Worm (Caenorhabditis elegans): ENCODE results near the gene B0546.5.

The B0546.5 gene

DNA sequence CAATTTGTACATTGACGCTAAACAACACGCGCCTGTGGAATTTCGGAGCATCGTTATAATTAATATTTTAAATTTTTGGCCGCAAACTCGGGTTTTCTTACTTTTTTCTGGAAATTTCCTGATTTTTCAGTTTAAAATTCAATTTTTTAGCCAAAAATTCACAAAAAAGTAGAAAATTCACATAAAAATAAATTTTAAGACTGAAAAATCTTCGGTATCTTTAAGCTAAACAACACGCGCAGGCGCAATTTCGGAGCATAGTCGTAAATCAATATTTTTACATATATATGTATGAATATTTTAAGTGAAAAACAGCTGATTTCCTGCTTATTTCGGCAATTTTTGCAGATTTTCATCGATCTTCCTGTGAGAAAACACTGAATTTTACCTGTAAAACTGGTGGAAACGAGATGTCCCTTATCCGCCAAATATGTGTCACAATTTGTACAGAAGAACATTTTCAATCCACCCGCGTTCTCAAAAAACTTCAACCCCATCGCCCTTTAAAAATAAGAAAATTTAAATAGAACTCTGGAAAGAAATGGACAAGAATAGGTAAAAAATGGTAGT, 7.5 kb downstream of the B0546.5 start, which contains the start of gene B0546.3:
Gene B0546.3 (minus strand): TSS at position 504 of the 570 bp plus-strand sequence.
- no peak for TF ChIP-seq pha-4 (tag; optimal IDR thresholded peaks at IDR 0.05)

DNA sequence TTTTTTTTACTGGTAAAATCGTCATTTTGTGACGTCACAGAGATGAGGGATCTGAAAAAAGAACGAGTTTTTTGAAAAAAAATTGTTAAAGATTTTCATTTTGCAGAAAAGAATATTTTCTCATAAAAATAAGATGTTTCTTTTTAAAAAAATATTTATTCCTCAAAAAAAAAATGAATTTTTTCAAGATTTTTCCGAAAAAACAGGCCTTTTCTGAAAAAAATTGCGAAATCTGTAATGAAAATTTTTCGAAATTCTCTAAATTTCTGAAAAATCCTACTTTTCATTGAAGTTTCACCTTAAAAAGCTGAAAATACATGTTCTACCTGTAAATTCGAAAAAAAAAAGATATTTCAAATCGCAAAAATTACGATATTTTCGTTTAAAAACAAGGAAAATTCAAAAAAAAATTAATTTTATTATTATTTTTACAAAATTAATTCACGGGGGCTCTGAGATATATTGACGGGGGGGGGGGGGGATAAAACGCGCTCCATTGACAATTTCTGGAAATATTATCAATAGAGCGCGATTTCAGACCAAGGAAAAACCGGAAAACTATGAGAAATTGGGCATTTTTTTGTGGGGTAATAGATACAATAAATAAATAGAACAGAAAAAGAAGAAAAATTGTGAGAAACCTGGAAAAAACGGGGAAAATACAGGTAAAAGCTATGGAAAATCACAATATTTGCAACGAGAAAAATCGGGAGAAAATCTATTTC, 11.7 kb downstream of the B0546.5 start, which contains the start of gene otub-4:
Gene otub-4 (minus strand): TSS at position 51 of the 725 bp plus-strand sequence.
- no peak for TF ChIP-seq ztf-11 (tag; optimal IDR thresholded peaks at IDR 0.05)
- no peak for TF ChIP-seq nhr-76 (tag; optimal IDR thresholded peaks at IDR 0.05)
- TF ChIP-seq unc-62 (GFP tag; optimal IDR thresholded peaks at IDR 0.05) = no peak
- TF ChIP-seq elt-1 (tag; optimal IDR thresholded peaks at IDR 0.05; ENCODE audit: borderline replicate concordance, insufficient read depth) = no peak
- no peak for TF ChIP-seq nhr-237 (tag; optimal IDR thresholded peaks at IDR 0.05)

DNA sequence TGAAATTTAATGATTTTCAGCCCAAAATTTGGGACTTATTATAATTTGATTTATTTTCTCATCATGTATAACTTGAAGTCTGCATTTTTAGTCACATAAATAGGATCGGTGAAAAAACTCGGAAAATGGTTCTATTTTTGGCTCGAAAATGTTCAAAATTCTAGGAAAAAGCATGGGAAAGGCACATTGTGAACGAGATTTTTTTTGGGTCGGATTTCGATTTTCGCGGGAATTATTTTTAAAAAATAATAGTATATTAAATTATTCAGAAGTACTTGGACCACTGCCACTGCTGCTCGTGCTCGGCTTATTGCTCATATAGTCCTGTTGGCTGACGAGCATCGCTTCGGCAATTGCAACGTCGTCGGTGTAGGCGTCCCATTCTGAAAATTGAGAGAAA, 16.5 kb downstream of the B0546.5 start:
- TF ChIP-seq lin-32 (GFP tag; optimal IDR thresholded peaks at IDR 0.05) (no peak), ceh-39 (tag; optimal IDR thresholded peaks at IDR 0.05) (no peak), ceh-83 (GFP tag; optimal IDR thresholded peaks at IDR 0.05) (no peak), ceh-43 (GFP tag; optimal IDR thresholded peaks at IDR 0.05) (no peak), hlh-1 (tag; optimal IDR thresholded peaks at IDR 0.05) (no peak), flh-1 (GFP tag; optimal IDR thresholded peaks at IDR 0.05) (no peak), blmp-1 (tag; optimal IDR thresholded peaks at IDR 0.05) (no peak), sem-2 (GFP tag; optimal IDR thresholded peaks at IDR 0.05) (no peak), tbx-8 (GFP tag; optimal IDR thresholded peaks at IDR 0.05) (no peak), cnd-1 (tag; optimal IDR thresholded peaks at IDR 0.05) (no peak), nhr-12 (tag; optimal IDR thresholded peaks at IDR 0.05) (no peak), mep-1 (tag; optimal IDR thresholded peaks at IDR 0.05) (no peak), zip-8 (tag; optimal IDR thresholded peaks at IDR 0.05) (no peak), unc-120 (tag; optimal IDR thresholded peaks at IDR 0.05; ENCODE audit: poor library complexity, severe bottlenecking) (no peak), elt-3 (tag; optimal IDR thresholded peaks at IDR 0.05) (no peak), elt-1 (tag; optimal IDR thresholded peaks at IDR 0.05; ENCODE audit: borderline replicate concordance, insufficient read depth) (no peak)

DNA sequence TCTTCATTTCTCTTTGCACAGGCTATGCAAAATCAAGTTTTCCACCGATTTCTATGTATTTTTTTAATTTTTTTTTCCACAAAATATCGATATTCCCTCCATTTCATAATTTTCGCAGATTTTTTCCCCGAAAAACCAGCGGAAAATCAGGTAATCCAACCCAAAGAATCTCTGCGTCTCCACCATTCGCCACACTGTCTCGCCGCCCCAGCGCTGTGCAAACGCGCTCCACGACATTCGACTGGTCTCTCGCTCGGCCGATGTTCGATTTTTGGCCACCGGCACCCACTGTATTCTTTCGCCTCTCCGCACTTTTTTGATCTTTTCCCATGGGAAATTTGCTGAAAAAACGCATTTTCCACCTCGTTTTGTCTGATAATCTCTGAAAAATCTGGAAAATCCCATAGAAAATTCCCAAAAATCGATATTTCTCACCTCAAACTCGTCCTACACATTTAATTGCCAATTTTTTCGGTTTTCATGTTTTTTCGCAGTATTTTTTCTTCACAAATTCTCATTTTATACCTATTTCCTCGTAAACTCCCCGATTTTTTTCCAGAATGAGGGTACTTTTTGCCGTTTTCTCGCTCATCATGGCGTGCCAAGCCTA, 21.2 kb downstream of the B0546.5 start, which contains the start of gene vha-19:
Gene vha-19 (plus strand): TSS at position 560 of the 610 bp plus-strand sequence.
- TF ChIP-seq elt-3 (tag; optimal IDR thresholded peaks at IDR 0.05) = no peak
- no peak for TF ChIP-seq zip-8 (tag; optimal IDR thresholded peaks at IDR 0.05)
- TF ChIP-seq nhr-237 (tag; optimal IDR thresholded peaks at IDR 0.05) = peak; percentile 6

DNA sequence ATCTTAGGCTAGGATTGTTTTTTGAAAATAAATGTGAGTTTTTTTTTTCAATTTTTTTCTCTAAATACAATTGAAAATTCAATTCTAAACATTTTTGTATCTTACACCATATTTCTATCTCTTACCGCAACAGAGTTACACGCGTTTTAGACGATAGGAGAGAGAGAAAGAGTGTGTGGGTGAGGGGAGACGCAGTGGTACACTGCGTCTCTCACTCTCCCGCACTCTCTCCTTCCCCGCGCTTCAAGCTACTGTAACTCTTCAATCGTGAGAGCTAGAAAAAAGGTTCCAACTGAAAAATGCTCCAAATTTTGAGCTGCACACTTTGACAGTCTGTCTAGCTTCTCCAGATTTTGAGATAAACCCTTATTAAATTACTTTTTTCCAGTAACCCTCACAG, 26.1 kb downstream of the B0546.5 start:
- TF ChIP-seq ztf-11 (tag; optimal IDR thresholded peaks at IDR 0.05) = no peak
- TF ChIP-seq cnd-1 (tag; optimal IDR thresholded peaks at IDR 0.05) = no peak
- no peak for TF ChIP-seq nhr-12 (tag; optimal IDR thresholded peaks at IDR 0.05)
- no peak for TF ChIP-seq ceh-83 (GFP tag; optimal IDR thresholded peaks at IDR 0.05)
- no peak for TF ChIP-seq sem-2 (GFP tag; optimal IDR thresholded peaks at IDR 0.05)
- no peak for TF ChIP-seq drap-1 (GFP tag; optimal IDR thresholded peaks at IDR 0.05)
- TF ChIP-seq M03D4.4 (tag; optimal IDR thresholded peaks at IDR 0.05) = no peak
- TF ChIP-seq nhr-76 (tag; optimal IDR thresholded peaks at IDR 0.05) = no peak
- no peak for TF ChIP-seq mep-1 (tag; optimal IDR thresholded peaks at IDR 0.05)
- TF ChIP-seq lsy-2 (tag; optimal IDR thresholded peaks at IDR 0.05) = no peak
- TF ChIP-seq mab-5 (tag; optimal IDR thresholded peaks at IDR 0.05) = no peak
- TF ChIP-seq ceh-39 (tag; optimal IDR thresholded peaks at IDR 0.05) = no peak
- no peak for TF ChIP-seq zip-8 (tag; optimal IDR thresholded peaks at IDR 0.05)
- no peak for TF ChIP-seq ces-1 (GFP tag; optimal IDR thresholded peaks at IDR 0.05)
- TF ChIP-seq unc-120 (tag; optimal IDR thresholded peaks at IDR 0.05; ENCODE audit: poor library complexity, severe bottlenecking) = no peak
- no peak for TF ChIP-seq snpc-4 (tag; optimal IDR thresholded peaks at IDR 0.05)
- TF ChIP-seq sptf-1 (tag; optimal IDR thresholded peaks at IDR 0.05) = no peak
- no peak for TF ChIP-seq mls-2 (tag; optimal IDR thresholded peaks at IDR 0.05)
- no peak for TF ChIP-seq tbx-8 (GFP tag; optimal IDR thresholded peaks at IDR 0.05)
- TF ChIP-seq bed-3 (GFP tag; optimal IDR thresholded peaks at IDR 0.05) = no peak

Measured in whole organism, mixed stage, embryonic.